Fruit fly (Drosophila melanogaster): Measurements from ENCODE around the gene CG12147.
A peak's percentile ranks its signal among the peaks of the same experiment; 100 is the strongest.

CG12147 gene

dm6 chr3R:5466875-5467274 lies 39.8 kb upstream of the CG12147 start, which contains the start of gene RpL35A (continued):
- peak; percentile 43 for TF ChIP-seq CG3032 (tag; optimal IDR thresholded peaks at IDR 0.05)
- no peak for TF ChIP-seq CG16779 (tag; optimal IDR thresholded peaks at IDR 0.05)
- TF ChIP-seq CG31627 (GFP tag; optimal IDR thresholded peaks at IDR 0.05) = peak; percentile 54
- TF ChIP-seq fkh (GFP tag; optimal IDR thresholded peaks at IDR 0.05) = no peak
- TF ChIP-seq Blimp-1 (GFP tag; optimal IDR thresholded peaks at IDR 0.05) = peak; percentile 74
- no peak for TF ChIP-seq Eip93F (GFP tag; optimal IDR thresholded peaks at IDR 0.05)
- TF ChIP-seq dsx (GFP tag; optimal IDR thresholded peaks at IDR 0.05; ENCODE audit: poor library complexity, severe bottlenecking) = peak; percentile 74
- TF ChIP-seq CG11762 (GFP tag; optimal IDR thresholded peaks at IDR 0.05; ENCODE audit: insufficient read depth) = peak; percentile 39
- TF ChIP-seq Sox15 (GFP tag; optimal IDR thresholded peaks at IDR 0.05) = no peak
- peak; percentile 68 for TF ChIP-seq CG7368 (GFP tag; optimal IDR thresholded peaks at IDR 0.05)
- TF ChIP-seq acj6 (GFP tag; optimal IDR thresholded peaks at IDR 0.05) = peak; percentile 49
- peak; percentile 62 for TF ChIP-seq CG6808 (GFP tag; optimal IDR thresholded peaks at IDR 0.05)
- peak; percentile 76 for TF ChIP-seq CG6163 (GFP tag; IDR thresholded peaks at IDR 0.05)
- TF ChIP-seq Sox14 (GFP tag; optimal IDR thresholded peaks at IDR 0.05) = peak; percentile 52
- no peak for TF ChIP-seq CG8319 (GFP tag; optimal IDR thresholded peaks at IDR 0.05)
- TF ChIP-seq net (GFP tag; optimal IDR thresholded peaks at IDR 0.05) = peak; percentile 85
- peak; percentile 92 for TF ChIP-seq Eip78C (GFP tag)
- TF ChIP-seq esn (GFP tag; optimal IDR thresholded peaks at IDR 0.05) = peak; percentile 77
- peak; percentile 58 for TF ChIP-seq achi (GFP tag; optimal IDR thresholded peaks at IDR 0.05)
- no peak for TF ChIP-seq Smox (GFP tag; optimal IDR thresholded peaks at IDR 0.05)
- peak; percentile 66 to 86 for TF ChIP-seq ss (GFP tag; optimal IDR thresholded peaks at IDR 0.05)
- 0 out of 2 replicates have a peak, but pooled peaks have one; percentile 12 for TF ChIP-seq CG15336 (GFP tag; IDR thresholded peaks at IDR 0.05)
- peak; percentile 22 for TF ChIP-seq OdsH (GFP tag; optimal IDR thresholded peaks at IDR 0.05)
- TF ChIP-seq CG6276 (GFP tag; optimal IDR thresholded peaks at IDR 0.05) = no peak
- TF ChIP-seq CG8119 (GFP tag; IDR thresholded peaks at IDR 0.05) = no peak
- peak; percentile 59 for TF ChIP-seq CG1621 (tag; optimal IDR thresholded peaks at IDR 0.05)
- TF ChIP-seq Eip75B (GFP tag; optimal IDR thresholded peaks at IDR 0.05) = peak; percentile 55
- peak; percentile 65; the same call in 2 of the 3 replicates for TF ChIP-seq eg (GFP tag; IDR thresholded peaks at IDR 0.05)
- TF ChIP-seq lz (GFP tag; optimal IDR thresholded peaks at IDR 0.05) = peak; percentile 72

- TF ChIP-seq CG6854 (GFP tag; optimal IDR thresholded peaks at IDR 0.05) (no peak), vri (GFP tag; optimal IDR thresholded peaks at IDR 0.05) (peak; percentile 44), svp (GFP tag) (peak; percentile 76)
These were observed 37.4 kb upstream of the CG12147 start, which contains the start of gene PEK for dm6 chr3R:5464481-5464880. Gene PEK (minus strand): TSS chr3R:5464753.

DNA sequence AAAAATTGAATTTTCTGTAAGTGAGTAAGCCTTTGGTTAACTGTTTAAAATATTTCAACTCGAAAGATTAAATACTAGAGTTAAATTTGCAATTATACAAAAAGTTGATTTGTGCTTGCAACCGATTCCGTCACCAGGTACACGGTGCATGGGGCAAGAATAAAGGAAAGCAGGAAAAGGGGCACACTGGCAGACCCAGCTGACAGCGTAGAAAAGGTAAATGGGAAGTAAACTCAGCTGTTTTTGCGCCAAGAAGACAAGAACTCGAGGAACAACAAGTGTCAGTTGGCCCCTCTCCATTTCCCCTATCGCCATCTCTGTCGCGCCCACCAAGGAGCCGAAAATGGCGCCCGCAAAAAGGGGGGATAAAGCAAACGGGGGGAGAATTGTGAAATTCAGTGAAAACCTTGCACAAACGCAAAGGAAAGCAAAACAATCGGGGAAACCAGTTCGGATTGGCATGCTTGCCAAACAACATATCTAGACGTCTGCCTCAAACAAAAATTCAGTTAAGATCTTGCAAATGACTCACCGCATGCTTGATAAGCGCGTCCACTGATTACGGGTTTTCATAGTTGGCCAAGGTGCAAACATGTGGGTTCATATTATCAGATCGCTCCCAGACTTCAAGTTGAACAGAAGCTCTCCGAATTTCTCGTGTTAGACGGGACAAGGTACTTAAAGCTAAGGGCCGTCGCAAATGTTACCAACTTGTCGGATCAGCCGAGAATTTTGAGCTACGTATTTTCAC lies 36.3 kb upstream of the CG12147 start:
- TF ChIP-seq esn (GFP tag; optimal IDR thresholded peaks at IDR 0.05) (peak; percentile 23), eg (GFP tag; IDR thresholded peaks at IDR 0.05) (0 out of 3 replicates have a peak, but pooled peaks have one; percentile 15), CG31627 (GFP tag; optimal IDR thresholded peaks at IDR 0.05) (no peak), ss (GFP tag; optimal IDR thresholded peaks at IDR 0.05) (peak in 1 of 2 experiments; percentile 37), Hr4 (GFP tag; optimal IDR thresholded peaks at IDR 0.05) (no peak), CG8319 (GFP tag; optimal IDR thresholded peaks at IDR 0.05) (no peak), Eip78C (GFP tag) (peak; percentile 78), CG16779 (tag; optimal IDR thresholded peaks at IDR 0.05) (no peak), CG6854 (GFP tag; optimal IDR thresholded peaks at IDR 0.05) (peak; percentile 29), CG6792 (GFP tag; optimal IDR thresholded peaks at IDR 0.05) (no peak), CG34406 (GFP tag; optimal IDR thresholded peaks at IDR 0.05) (no peak), Sox102F (GFP tag; optimal IDR thresholded peaks at IDR 0.05) (no peak), CG11902 (GFP tag; optimal IDR thresholded peaks at IDR 0.05) (no peak), CG32006 (GFP tag; optimal IDR thresholded peaks at IDR 0.05) (no peak), lz (GFP tag; optimal IDR thresholded peaks at IDR 0.05) (peak; percentile 16), CG10631 (GFP tag; optimal IDR thresholded peaks at IDR 0.05) (no peak), achi (GFP tag; optimal IDR thresholded peaks at IDR 0.05) (peak; percentile 58), CG8119 (GFP tag; IDR thresholded peaks at IDR 0.05) (no peak), Sox15 (GFP tag; optimal IDR thresholded peaks at IDR 0.05) (no peak), CG7368 (GFP tag; optimal IDR thresholded peaks at IDR 0.05) (no peak), Sox14 (GFP tag; optimal IDR thresholded peaks at IDR 0.05) (peak; percentile 32), Ets96B (tag; optimal IDR thresholded peaks at IDR 0.05) (no peak)

Measured in whole organism, prepupa.